Worm (Caenorhabditis elegans) whole organism, L4 larva: ENCODE results near the gene C37H5.13.
A peak's percentile ranks its signal among the peaks of the same experiment; 100 is the strongest.

Experiments
- F10B5.3 ChIP-seq: sonication (generic microtip); optimal IDR thresholded peaks from 2 replicates; lab custom pipeline; 2016; ENCODE audit warnings: mild to moderate bottlenecking, missing genetic modification characterization, missing compliant biosample characterization
- F37D6.2 ChIP-seq: sonication (generic microtip); optimal IDR thresholded peaks from 2 replicates; lab custom pipeline; 2016; ENCODE audit warnings: mild to moderate bottlenecking, missing genetic modification characterization, missing compliant biosample characterization
- ZK337.2 ChIP-seq: fragments of 200-800 bp; sonication (Bioruptor generic); IDR thresholded peaks from 2 replicates; pipeline ENCODE4 v1.3.6; 2022; ENCODE audit warnings: missing genetic modification reagents, missing genetic modification characterization, missing compliant biosample characterization
- aly-2 ChIP-seq: sonication (generic microtip); optimal IDR thresholded peaks from 2 replicates; lab custom pipeline; 2018; ENCODE audit warnings: missing biosample characterization, missing genetic modification characterization
- ceh-20 ChIP-seq: fragments of 200-800 bp; sonication (Bioruptor generic); IDR thresholded peaks from 2 replicates; pipeline ENCODE4 v1.3.6; 2022; ENCODE audit warnings: missing genetic modification reagents, missing genetic modification characterization, missing compliant biosample characterization
- ceh-62 ChIP-seq: sonication (generic microtip); optimal IDR thresholded peaks from 2 replicates; lab custom pipeline; 2017; ENCODE audit warnings: missing biosample characterization, missing genetic modification characterization
- ceh-82 ChIP-seq: sonication (generic microtip); optimal IDR thresholded peaks from 2 replicates; lab custom pipeline; 2017; ENCODE audit warnings: missing biosample characterization, missing genetic modification characterization
- ces-1 ChIP-seq: fragments of 150-350 bp; sonication (generic microtip); optimal IDR thresholded peaks from 4 replicates; lab custom pipeline; 2014; ENCODE audit warnings: missing biosample characterization, missing genetic modification reagents, missing genetic modification characterization
- daf-8 ChIP-seq: fragments of 200-800 bp; sonication (Bioruptor generic); IDR thresholded peaks from 2 replicates; pipeline ENCODE4 v1.3.6; 2022; ENCODE audit warnings: missing genetic modification characterization, missing compliant biosample characterization
- dpl-1 ChIP-seq: fragments of 150-350 bp; optimal IDR thresholded peaks from 2 replicates; lab custom pipeline; 2014; ENCODE audit warnings: missing biosample characterization, missing genetic modification reagents, missing genetic modification characterization
- egl-43 ChIP-seq: fragments of 200-800 bp; sonication (Bioruptor generic); IDR thresholded peaks from 2 replicates; pipeline ENCODE4 v1.3.6; 2022; ENCODE audit warnings: missing genetic modification reagents, missing genetic modification characterization, missing compliant biosample characterization
- jun-1 ChIP-seq: fragments of 150-350 bp; optimal IDR thresholded peaks from 2 replicates; lab custom pipeline; 2014; ENCODE audit warnings: missing biosample characterization, missing genetic modification reagents, missing genetic modification characterization
- lin-29 ChIP-seq: fragments of 200-800 bp; sonication (Bioruptor generic); IDR thresholded peaks from 2 replicates; pipeline ENCODE4 v1.3.6; 2022; ENCODE audit warnings: missing genetic modification reagents, missing genetic modification characterization, missing compliant biosample characterization
- lir-3 ChIP-seq: sonication (generic microtip); optimal IDR thresholded peaks from 2 replicates; lab custom pipeline; 2016; ENCODE audit warnings: mild to moderate bottlenecking, missing genetic modification characterization, missing compliant biosample characterization
- nhr-237 ChIP-seq: sonication (generic microtip); optimal IDR thresholded peaks from 2 replicates; lab custom pipeline; 2017; ENCODE audit warnings: missing biosample characterization, missing genetic modification characterization
- nhr-25 ChIP-seq: sonication (generic microtip); optimal IDR thresholded peaks from 2 replicates; lab custom pipeline; 2017; ENCODE audit warnings: missing genetic modification characterization, mild to moderate bottlenecking, missing compliant biosample characterization, antibody characterized with exemption, moderate library complexity, borderline replicate concordance; ENCODE audit not compliant: insufficient read depth
- nhr-6 ChIP-seq: fragments of 150-350 bp; optimal IDR thresholded peaks from 2 replicates; lab custom pipeline; 2014; ENCODE audit warnings: missing biosample characterization, missing genetic modification characterization
- pha-4 ChIP-seq, 2 experiments: fragments of 150-350 bp in 1 of 2; fragments of 200-800 bp in 1 of 2; sonication (Bioruptor generic) in 1 of 2; IDR thresholded peaks in 1 of 2; optimal IDR thresholded peaks in 1 of 2; 2 replicates each; pipeline versions ENCODE4 v1.3.6 to Lab custom; 2014 to 2022; ENCODE audit warnings: missing genetic modification characterization in 2 of 2, missing genetic modification reagents in 2 of 2, missing biosample characterization in 1 of 2, missing compliant biosample characterization in 1 of 2
- set-16 ChIP-seq: fragments of 200-800 bp; sonication (Bioruptor generic); IDR thresholded peaks from 2 replicates; pipeline ENCODE4 v1.3.6; 2022; ENCODE audit warnings: missing genetic modification reagents, missing genetic modification characterization, missing compliant biosample characterization
- spr-1 ChIP-seq: sonication (generic microtip); optimal IDR thresholded peaks from 2 replicates; lab custom pipeline; 2016; ENCODE audit warnings: mild to moderate bottlenecking, missing genetic modification characterization, missing compliant biosample characterization
- spr-3 ChIP-seq: fragments of 200-800 bp; sonication (Bioruptor generic); optimal IDR thresholded peaks from 2 replicates; lab custom pipeline; 2018; ENCODE audit warnings: mild to moderate bottlenecking, missing genetic modification characterization, missing compliant biosample characterization
- tra-1 ChIP-seq: fragments of 200-800 bp; sonication (Bioruptor generic); IDR thresholded peaks from 2 replicates; pipeline ENCODE4 v1.3.6; 2022; ENCODE audit warnings: missing genetic modification reagents, missing genetic modification characterization, missing compliant biosample characterization
- unc-62 ChIP-seq, 3 experiments: fragments of 150-350 bp in 1 of 3; sonication (generic microtip); optimal IDR thresholded peaks in 2 of 3; peaks in 1 of 3; 1 replicate in 1 of 3; 2 replicates in 2 of 3; lab custom pipeline; 2014 to 2017; ENCODE audit warnings: missing biosample characterization in 3 of 3, missing genetic modification characterization in 3 of 3, missing genetic modification reagents in 3 of 3, missing genotype in 1 of 3

C37H5.13 gene

ce11 chrV:4810653-4811052 lies 52.1 kb downstream of the C37H5.13 start (continued):
- no peak for TF ChIP-seq ceh-20 (GFP tag; lab: Robert Waterston, UW)
- no peak for TF ChIP-seq ceh-82
- no peak for TF ChIP-seq daf-8 (GFP tag; lab: Robert Waterston, UW)
- no peak for TF ChIP-seq ZK337.2 (GFP tag; lab: Robert Waterston, UW)
- TF ChIP-seq nhr-237 (tag; lab: Kevin White, UChicago), result no peak
- no peak for TF ChIP-seq pha-4 (GFP tag; IDR thresholded peaks at IDR 0.05; lab: Robert Waterston, UW)
- no peak for TF ChIP-seq pha-4 (tag; optimal IDR thresholded peaks at IDR 0.05; lab: Kevin White, UChicago)
- no peak for TF ChIP-seq F37D6.2 (tag; lab: Kevin White, UChicago)
- no peak for TF ChIP-seq nhr-25
- TF ChIP-seq lin-29 (GFP tag; lab: Robert Waterston, UW), result no peak
- TF ChIP-seq aly-2 (tag; lab: Kevin White, UChicago), result no peak
- TF ChIP-seq tra-1 (GFP tag; lab: Robert Waterston, UW), result no peak
- TF ChIP-seq dpl-1 (GFP tag; lab: Kevin White, UChicago), result peak; percentile 31
- TF ChIP-seq jun-1, result no peak
- TF ChIP-seq nhr-6 (tag; lab: Kevin White, UChicago), result no peak
- peak in 1 of 2 experiments; percentile 94 for TF ChIP-seq unc-62 (GFP tag; optimal IDR thresholded peaks at IDR 0.05 in 1 of 2; lab: Kevin White, UChicago)
- no peak for TF ChIP-seq unc-62 (tag; optimal IDR thresholded peaks at IDR 0.05; lab: Kevin White, UChicago)
- no peak for TF ChIP-seq spr-3 (GFP tag; lab: Kevin White, UChicago)
- TF ChIP-seq spr-1 (tag; lab: Kevin White, UChicago), result no peak
- TF ChIP-seq set-16 (GFP tag; lab: Robert Waterston, UW), result peak; percentile 73
- TF ChIP-seq lir-3 (tag; lab: Kevin White, UChicago), result no peak
- no peak for TF ChIP-seq F10B5.3
- TF ChIP-seq ceh-62 (tag; lab: Kevin White, UChicago), result no peak
- no peak for TF ChIP-seq ces-1 (GFP tag; lab: Kevin White, UChicago)
- TF ChIP-seq egl-43 (GFP tag; lab: Robert Waterston, UW), result no peak
